Worm (Caenorhabditis elegans) whole organism, L4 larva: ENCODE results near the gene T20D3.14.

Source experiments
- F44E2.7 ChIP-seq: fragments of 200-800 bp; sonication (Bioruptor generic); IDR thresholded peaks from 2 replicates; pipeline ENCODE4 v2.1.2; 2022; ENCODE audit warnings: missing genetic modification characterization, missing compliant biosample characterization
- F49E8.2 ChIP-seq: sonication (generic microtip); optimal IDR thresholded peaks from 2 replicates; lab custom pipeline; 2016; ENCODE audit warnings: missing compliant biosample characterization, mild to moderate bottlenecking, missing genetic modification characterization, borderline replicate concordance
- T20F7.1 ChIP-seq: fragments of 200-800 bp; sonication (Bioruptor generic); optimal IDR thresholded peaks from 2 replicates; lab custom pipeline; 2018; ENCODE audit warnings: mild to moderate bottlenecking, missing genetic modification characterization, missing compliant biosample characterization
- ZK337.2 ChIP-seq: fragments of 200-800 bp; sonication (Bioruptor generic); IDR thresholded peaks from 2 replicates; pipeline ENCODE4 v1.3.6; 2022; ENCODE audit warnings: missing genetic modification reagents, missing genetic modification characterization, missing compliant biosample characterization
- ZK546.5 ChIP-seq, 2 experiments: sonication (generic microtip); optimal IDR thresholded peaks; 2 replicates each; lab custom pipeline; 2017; ENCODE audit warnings: missing biosample characterization in 2 of 2, missing genetic modification characterization in 2 of 2
- aha-1 ChIP-seq: fragments of 150-350 bp; peaks from one replicate; lab custom pipeline; 2014; ENCODE audit warnings: missing biosample characterization, missing genetic modification characterization
- aly-2 ChIP-seq: sonication (generic microtip); optimal IDR thresholded peaks from 2 replicates; lab custom pipeline; 2018; ENCODE audit warnings: missing biosample characterization, missing genetic modification characterization
- attf-4 ChIP-seq: sonication (generic microtip); optimal IDR thresholded peaks from 3 replicates; lab custom pipeline; 2017; ENCODE audit warnings: missing biosample characterization, missing genetic modification characterization
- ceh-20 ChIP-seq: fragments of 200-800 bp; sonication (Bioruptor generic); IDR thresholded peaks from 2 replicates; pipeline ENCODE4 v1.3.6; 2022; ENCODE audit warnings: missing genetic modification reagents, missing genetic modification characterization, missing compliant biosample characterization
- ceh-32 ChIP-seq: sonication (generic microtip); optimal IDR thresholded peaks from 2 replicates; lab custom pipeline; 2016; ENCODE audit warnings: mild to moderate bottlenecking, missing genetic modification characterization, missing compliant biosample characterization; ENCODE audit not compliant: poor library complexity
- daf-16 ChIP-seq, 3 experiments: sonication (generic microtip); optimal IDR thresholded peaks; 2 replicates each; lab custom pipeline; 2016 to 2017; ENCODE audit warnings: missing genetic modification characterization in 3 of 3, missing genetic modification reagents in 3 of 3, mild to moderate bottlenecking in 2 of 3, missing compliant biosample characterization in 2 of 3, missing biosample characterization in 1 of 3, moderate library complexity in 1 of 3
- daf-19 ChIP-seq: fragments of 200-800 bp; sonication (Bioruptor generic); conservative IDR thresholded peaks from 2 replicates; pipeline ENCODE4 v1.3.6; 2022; ENCODE audit warnings: missing genetic modification characterization, missing compliant biosample characterization
- dmd-6 ChIP-seq: fragments of 200-800 bp; sonication (Bioruptor generic); IDR thresholded peaks from 2 replicates; pipeline ENCODE4 v1.3.6; 2022; ENCODE audit warnings: missing genetic modification reagents, missing genetic modification characterization, missing compliant biosample characterization
- dmd-9 ChIP-seq: fragments of 200-800 bp; sonication (Bioruptor generic); IDR thresholded peaks from 2 replicates; pipeline ENCODE4 v1.3.6; 2022; ENCODE audit warnings: missing genetic modification reagents, missing genetic modification characterization, missing compliant biosample characterization
- dpl-1 ChIP-seq: fragments of 150-350 bp; optimal IDR thresholded peaks from 2 replicates; lab custom pipeline; 2014; ENCODE audit warnings: missing biosample characterization, missing genetic modification reagents, missing genetic modification characterization
- dve-1 ChIP-seq: sonication (generic microtip); optimal IDR thresholded peaks from 2 replicates; lab custom pipeline; 2017; ENCODE audit warnings: antibody characterized with exemption, mild to moderate bottlenecking, missing genetic modification characterization, missing compliant biosample characterization; ENCODE audit not compliant: insufficient read depth
- egl-43 ChIP-seq: fragments of 200-800 bp; sonication (Bioruptor generic); IDR thresholded peaks from 2 replicates; pipeline ENCODE4 v1.3.6; 2022; ENCODE audit warnings: missing genetic modification reagents, missing genetic modification characterization, missing compliant biosample characterization
- fkh-10 ChIP-seq: fragments of 150-350 bp; optimal IDR thresholded peaks from 2 replicates; lab custom pipeline; 2014; ENCODE audit warnings: missing biosample characterization, missing genetic modification reagents, missing genetic modification characterization
- hlh-11 ChIP-seq: fragments of 200-800 bp; sonication (Bioruptor generic); optimal IDR thresholded peaks from 2 replicates; lab custom pipeline; 2018; ENCODE audit warnings: mild to moderate bottlenecking, missing genetic modification characterization, missing compliant biosample characterization
- hlh-30 ChIP-seq: sonication (generic microtip); optimal IDR thresholded peaks from 2 replicates; lab custom pipeline; 2017; ENCODE audit warnings: antibody characterized with exemption, mild to moderate bottlenecking, missing genetic modification characterization, missing compliant biosample characterization; ENCODE audit not compliant: insufficient read depth
- hmg-1.1 ChIP-seq: fragments of 200-800 bp; sonication (Bioruptor generic); IDR thresholded peaks from 2 replicates; pipeline ENCODE4 v1.3.6; 2022; ENCODE audit warnings: missing genetic modification reagents, missing genetic modification characterization, missing compliant biosample characterization
- lin-1 ChIP-seq: fragments of 200-800 bp; sonication (Bioruptor generic); IDR thresholded peaks from 2 replicates; pipeline ENCODE4 v1.3.6; 2022; ENCODE audit warnings: missing genetic modification reagents, missing genetic modification characterization, missing compliant biosample characterization
- lin-13 ChIP-seq: fragments of 150-350 bp; optimal IDR thresholded peaks from 2 replicates; lab custom pipeline; 2014; ENCODE audit warnings: missing biosample characterization, missing genetic modification reagents, missing genetic modification characterization
- lin-38 ChIP-seq: fragments of 200-800 bp; sonication (Bioruptor generic); IDR thresholded peaks from 2 replicates; pipeline ENCODE4 v1.3.6; 2022; ENCODE audit warnings: missing genetic modification reagents, missing genetic modification characterization, missing compliant biosample characterization
- lsy-2 ChIP-seq, 2 experiments: fragments of 150-350 bp in 1 of 2; sonication (generic microtip) in 1 of 2; optimal IDR thresholded peaks; 2 replicates each; lab custom pipeline; 2014 to 2017; ENCODE audit warnings: missing biosample characterization in 2 of 2, missing genetic modification characterization in 2 of 2
- mep-1 ChIP-seq: fragments of 150-350 bp; sonication (generic microtip); optimal IDR thresholded peaks from 3 replicates; lab custom pipeline; 2014; ENCODE audit warnings: missing biosample characterization, missing genetic modification characterization
- mes-2 ChIP-seq: sonication (generic microtip); optimal IDR thresholded peaks from 2 replicates; lab custom pipeline; 2016; ENCODE audit warnings: missing genotype, mild to moderate bottlenecking, missing genetic modification characterization, missing compliant biosample characterization; ENCODE audit not compliant: poor library complexity, severe bottlenecking
- nhr-111 ChIP-seq: fragments of 200-800 bp; sonication (Bioruptor generic); optimal IDR thresholded peaks from 2 replicates; lab custom pipeline; 2018; ENCODE audit warnings: mild to moderate bottlenecking, missing genetic modification characterization, missing compliant biosample characterization
- nhr-28 ChIP-seq: fragments of 150-350 bp; optimal IDR thresholded peaks from 2 replicates; lab custom pipeline; 2014; ENCODE audit warnings: missing biosample characterization, missing genetic modification characterization
- nhr-6 ChIP-seq: fragments of 150-350 bp; optimal IDR thresholded peaks from 2 replicates; lab custom pipeline; 2014; ENCODE audit warnings: missing biosample characterization, missing genetic modification characterization
- nhr-77 ChIP-seq: fragments of 150-350 bp; optimal IDR thresholded peaks from 2 replicates; lab custom pipeline; 2014; ENCODE audit warnings: missing biosample characterization, missing genetic modification characterization
- pha-4 ChIP-seq, 2 experiments: fragments of 150-350 bp in 1 of 2; fragments of 200-800 bp in 1 of 2; sonication (Bioruptor generic) in 1 of 2; IDR thresholded peaks in 1 of 2; optimal IDR thresholded peaks in 1 of 2; 2 replicates each; pipeline versions ENCODE4 v1.3.6 to Lab custom; 2014 to 2022; ENCODE audit warnings: missing genetic modification characterization in 2 of 2, missing genetic modification reagents in 2 of 2, missing biosample characterization in 1 of 2, missing compliant biosample characterization in 1 of 2
- pqm-1 ChIP-seq: sonication (generic microtip); optimal IDR thresholded peaks from 2 replicates; lab custom pipeline; 2017; ENCODE audit warnings: missing biosample characterization, missing genetic modification characterization
- snpc-1.2 ChIP-seq: fragments of 200-800 bp; sonication (Bioruptor generic); IDR thresholded peaks from 2 replicates; pipeline ENCODE4 v1.3.6; 2022; ENCODE audit warnings: missing genetic modification reagents, missing genetic modification characterization, missing compliant biosample characterization
- snpc-4 ChIP-seq: fragments of 150-350 bp; optimal IDR thresholded peaks from 2 replicates; lab custom pipeline; 2014; ENCODE audit warnings: missing biosample characterization, missing genetic modification characterization
- spr-1 ChIP-seq: sonication (generic microtip); optimal IDR thresholded peaks from 2 replicates; lab custom pipeline; 2016; ENCODE audit warnings: mild to moderate bottlenecking, missing genetic modification characterization, missing compliant biosample characterization
- unc-130 ChIP-seq: sonication (generic microtip); optimal IDR thresholded peaks from 2 replicates; lab custom pipeline; 2016; ENCODE audit warnings: missing genetic modification reagents, missing genetic modification characterization, missing compliant biosample characterization
- unc-39 ChIP-seq: sonication (generic microtip); optimal IDR thresholded peaks from 2 replicates; lab custom pipeline; 2017; ENCODE audit warnings: missing biosample characterization, missing genetic modification characterization
- unc-62 ChIP-seq, 3 experiments: fragments of 150-350 bp in 1 of 3; sonication (generic microtip); optimal IDR thresholded peaks in 2 of 3; peaks in 1 of 3; 1 replicate in 1 of 3; 2 replicates in 2 of 3; lab custom pipeline; 2014 to 2017; ENCODE audit warnings: missing biosample characterization in 3 of 3, missing genetic modification characterization in 3 of 3, missing genetic modification reagents in 3 of 3, missing genotype in 1 of 3
- vab-7 ChIP-seq: fragments of 200-800 bp; sonication (Bioruptor generic); IDR thresholded peaks from 2 replicates; pipeline ENCODE4 v1.3.6; 2022; ENCODE audit warnings: missing genetic modification reagents, missing genetic modification characterization, missing compliant biosample characterization
- zip-2 ChIP-seq: fragments of 150-350 bp; optimal IDR thresholded peaks from 2 replicates; lab custom pipeline; 2014; ENCODE audit warnings: missing biosample characterization, missing genetic modification characterization
- ztf-11 ChIP-seq: fragments of 150-350 bp; optimal IDR thresholded peaks from 2 replicates; lab custom pipeline; 2014; ENCODE audit warnings: missing biosample characterization, missing genetic modification characterization
- ztf-7 ChIP-seq: fragments of 150-350 bp; optimal IDR thresholded peaks from 2 replicates; lab custom pipeline; 2014; ENCODE audit warnings: missing biosample characterization, missing genetic modification characterization

Gene T20D3.14

ce11 chrIV:9335552-9336251 lies at the start of gene T20D3.14, which contains the start of gene coa-4:
Gene T20D3.14 (minus strand): TSS chrIV:9335909.
Gene coa-4 (minus strand): TSS chrIV:9335602.
- TF ChIP-seq daf-19 (GFP tag; lab: Robert Waterston, UW) (no peak), mes-2 (peak; percentile 56), spr-1 (no peak), ceh-32 (tag; lab: Kevin White, UChicago) (no peak), hlh-30 (tag; lab: Kevin White, UChicago) (peak; percentile 57), dmd-9 (GFP tag; lab: Robert Waterston, UW) (no peak), aha-1 (tag; lab: Kevin White, UChicago) (peak; percentile 63), ceh-20 (0 out of 2 replicates have a peak, but pooled peaks have one; percentile 8), snpc-4 (no peak), lin-38 (GFP tag; lab: Robert Waterston, UW) (peak; percentile 29; the same call in 1 of the 2 replicates), mep-1 (peak; percentile 55), attf-4 (tag; lab: Kevin White, UChicago) (no peak), lsy-2 (tag; optimal IDR thresholded peaks at IDR 0.05; lab: Kevin White, UChicago) (peak in 1 of 2 experiments; percentile 57), T20F7.1 (GFP tag; lab: Kevin White, UChicago) (no peak), F49E8.2 (no peak), hlh-11 (tag; lab: Kevin White, UChicago) (peak; percentile 64), ztf-7 (tag; lab: Kevin White, UChicago) (no peak), pha-4 (GFP tag; IDR thresholded peaks at IDR 0.05; lab: Robert Waterston, UW) (no peak), pha-4 (tag; optimal IDR thresholded peaks at IDR 0.05; lab: Kevin White, UChicago) (peak; percentile 40), ztf-11 (tag; lab: Kevin White, UChicago) (no peak), lin-1 (GFP tag; lab: Robert Waterston, UW) (peak; percentile 49; the same call in 1 of the 2 replicates), daf-16 (GFP tag; optimal IDR thresholded peaks at IDR 0.05; lab: Kevin White, UChicago) (no peak), daf-16 (tag; optimal IDR thresholded peaks at IDR 0.05; lab: Kevin White, UChicago) (peak; percentile 64), F44E2.7 (no peak), nhr-111 (no peak), unc-39 (no peak), dve-1 (peak; percentile 69), lin-13 (GFP tag; lab: Kevin White, UChicago) (no peak), unc-130 (GFP tag; lab: Kevin White, UChicago) (no peak), dpl-1 (GFP tag; lab: Kevin White, UChicago) (peak; percentile 35), egl-43 (GFP tag; lab: Robert Waterston, UW) (no peak), unc-62 (GFP tag; optimal IDR thresholded peaks at IDR 0.05 in 1 of 2; lab: Kevin White, UChicago) (no peak), unc-62 (tag; optimal IDR thresholded peaks at IDR 0.05; lab: Kevin White, UChicago) (no peak), nhr-28 (peak; percentile 27), vab-7 (GFP tag; lab: Robert Waterston, UW) (no peak), zip-2 (tag; lab: Kevin White, UChicago) (no peak), hmg-1.1 (0 out of 2 replicates have a peak, but pooled peaks have one; percentile 40), ZK546.5 (tag; optimal IDR thresholded peaks at IDR 0.05; lab: Kevin White, UChicago) (no peak), nhr-6 (tag; lab: Kevin White, UChicago) (no peak), pqm-1 (tag; lab: Kevin White, UChicago) (peak; percentile 24), aly-2 (tag; lab: Kevin White, UChicago) (no peak), snpc-1.2 (GFP tag; lab: Robert Waterston, UW) (no peak), nhr-77 (tag; lab: Kevin White, UChicago) (peak; percentile 23), fkh-10 (GFP tag; lab: Kevin White, UChicago) (no peak), ZK337.2 (no peak), dmd-6 (GFP tag; lab: Robert Waterston, UW) (peak; percentile 75)
